Worm (Caenorhabditis elegans): Measurements from ENCODE around the gene rgs-1.
"Not testable (repeated sequence)": the region's sequence is repeated elsewhere in the genome, so short reads cannot be mapped to it uniquely, and the experiment has no call there.

The rgs-1 gene

ce11 chrIII:10050321-10050720 lies 34.0 kb upstream of the rgs-1 start, which contains the start of gene T16G12.3:
T16G12.3 (plus strand) TSS chrIII:10050621.
- TF ChIP-seq ama-1 (optimal IDR thresholded peaks at IDR 0.05); ceh-13 (GFP tag; optimal IDR thresholded peaks at IDR 0.05); scrt-1 (GFP tag; IDR thresholded peaks at IDR 0.05): not testable (repeated sequence)

ce11 chrIII:10049682-10050081 lies 33.3 kb upstream of the rgs-1 start, which contains the start of gene T16G12.1:
T16G12.1 (minus strand) TSS chrIII:10049857.
- TF ChIP-seq F13C5.2 (tag; optimal IDR thresholded peaks at IDR 0.05), result no peak
- no peak for TF ChIP-seq ama-1 (optimal IDR thresholded peaks at IDR 0.05)
- TF ChIP-seq ets-7 (tag; optimal IDR thresholded peaks at IDR 0.05), result no peak
- no peak for TF ChIP-seq B0310.2 (tag; optimal IDR thresholded peaks at IDR 0.05)
- TF ChIP-seq ceh-13 (GFP tag; optimal IDR thresholded peaks at IDR 0.05), result no peak
- no peak for TF ChIP-seq tbx-11 (GFP tag; IDR thresholded peaks at IDR 0.05)
- TF ChIP-seq hnd-1 (tag; optimal IDR thresholded peaks at IDR 0.05), result no peak

ce11 chrIII:10040013-10040412 lies 23.7 kb upstream of the rgs-1 start, which contains the start of gene T16G12.7:
T16G12.7 (minus strand) TSS chrIII:10040113.
- no peak for TF ChIP-seq ama-1 (optimal IDR thresholded peaks at IDR 0.05)

ce11 chrIII:10037150-10037549 lies 20.8 kb upstream of the rgs-1 start, which contains the start of gene M04D8.7:
M04D8.7 (plus strand) TSS chrIII:10037450.
- TF ChIP-seq sea-1 (GFP tag; conservative IDR thresholded peaks at IDR 0.05) (no peak), ama-1 (optimal IDR thresholded peaks at IDR 0.05) (no peak), aly-1 (tag; optimal IDR thresholded peaks at IDR 0.05) (no peak), flt-1 (GFP tag; IDR thresholded peaks at IDR 0.05) (no peak), tra-4 (tag; optimal IDR thresholded peaks at IDR 0.05) (no peak), pes-1 (GFP tag; IDR thresholded peaks at IDR 0.05) (no peak), tbx-11 (GFP tag; IDR thresholded peaks at IDR 0.05) (no peak), ceh-36 (tag; optimal IDR thresholded peaks at IDR 0.05) (no peak), hmbx-1 (tag; optimal IDR thresholded peaks at IDR 0.05) (no peak), tbx-37 (GFP tag; conservative IDR thresholded peaks at IDR 0.05) (no peak)

ce11 chrIII:10035783-10036182 lies 19.4 kb upstream of the rgs-1 start, which contains the start of gene xbx-3:
xbx-3 (plus strand) TSS chrIII:10035945.
- no peak for TF ChIP-seq ets-7 (tag; optimal IDR thresholded peaks at IDR 0.05)
- no peak for TF ChIP-seq pes-1 (GFP tag; IDR thresholded peaks at IDR 0.05)
- no peak for TF ChIP-seq hmg-4 (GFP tag; optimal IDR thresholded peaks at IDR 0.05)
- no peak for TF ChIP-seq sea-1 (GFP tag; conservative IDR thresholded peaks at IDR 0.05)
- no peak for TF ChIP-seq scrt-1 (GFP tag; IDR thresholded peaks at IDR 0.05)

- TF ChIP-seq hnd-1 (tag; optimal IDR thresholded peaks at IDR 0.05) (no peak), hmg-4 (GFP tag; optimal IDR thresholded peaks at IDR 0.05) (no peak), tra-4 (tag; optimal IDR thresholded peaks at IDR 0.05) (no peak), ceh-36 (tag; optimal IDR thresholded peaks at IDR 0.05) (no peak), tbx-37 (GFP tag; conservative IDR thresholded peaks at IDR 0.05) (no peak), ceh-13 (GFP tag; optimal IDR thresholded peaks at IDR 0.05) (no peak), F13C5.2 (tag; optimal IDR thresholded peaks at IDR 0.05) (no peak), B0310.2 (tag; optimal IDR thresholded peaks at IDR 0.05) (no peak), hmbx-1 (tag; optimal IDR thresholded peaks at IDR 0.05) (no peak), scrt-1 (GFP tag; IDR thresholded peaks at IDR 0.05) (no peak), aly-1 (tag; optimal IDR thresholded peaks at IDR 0.05) (no peak), pes-1 (GFP tag; IDR thresholded peaks at IDR 0.05) (no peak), ets-7 (tag; optimal IDR thresholded peaks at IDR 0.05) (no peak), ama-1 (optimal IDR thresholded peaks at IDR 0.05) (no peak), tbx-11 (GFP tag; IDR thresholded peaks at IDR 0.05) (no peak), sea-1 (GFP tag; conservative IDR thresholded peaks at IDR 0.05) (no peak), flt-1 (GFP tag; IDR thresholded peaks at IDR 0.05) (no peak)
Observed at ce11 chrIII:10033881-10034280, 17.5 kb upstream of the rgs-1 start, which contains the start of gene M04D8.8. M04D8.8 (plus strand) TSS chrIII:10034181.

ce11 chrIII:10033213-10033612 lies 16.9 kb upstream of the rgs-1 start, which contains the start of gene M04D8.5:
M04D8.5 (minus strand) TSS chrIII:10033313.
- no peak for TF ChIP-seq ets-7 (tag; optimal IDR thresholded peaks at IDR 0.05)
- TF ChIP-seq flt-1 (GFP tag; IDR thresholded peaks at IDR 0.05), result no peak
- no peak for TF ChIP-seq hmg-4 (GFP tag; optimal IDR thresholded peaks at IDR 0.05)
- TF ChIP-seq F13C5.2 (tag; optimal IDR thresholded peaks at IDR 0.05), result no peak
- no peak for TF ChIP-seq pes-1 (GFP tag; IDR thresholded peaks at IDR 0.05)
- TF ChIP-seq ceh-13 (GFP tag; optimal IDR thresholded peaks at IDR 0.05), result no peak
- no peak for TF ChIP-seq tra-4 (tag; optimal IDR thresholded peaks at IDR 0.05)
- no peak for TF ChIP-seq tbx-11 (GFP tag; IDR thresholded peaks at IDR 0.05)
- no peak for TF ChIP-seq B0310.2 (tag; optimal IDR thresholded peaks at IDR 0.05)
- no peak for TF ChIP-seq scrt-1 (GFP tag; IDR thresholded peaks at IDR 0.05)
- TF ChIP-seq hnd-1 (tag; optimal IDR thresholded peaks at IDR 0.05), result no peak
- no peak for TF ChIP-seq sea-1 (GFP tag; conservative IDR thresholded peaks at IDR 0.05)
- no peak for TF ChIP-seq hmbx-1 (tag; optimal IDR thresholded peaks at IDR 0.05)
- no peak for TF ChIP-seq ama-1 (optimal IDR thresholded peaks at IDR 0.05)
- TF ChIP-seq tbx-37 (GFP tag; conservative IDR thresholded peaks at IDR 0.05), result no peak
- no peak for TF ChIP-seq aly-1 (tag; optimal IDR thresholded peaks at IDR 0.05)
- no peak for TF ChIP-seq ceh-36 (tag; optimal IDR thresholded peaks at IDR 0.05)

- TF ChIP-seq flt-1 (GFP tag; IDR thresholded peaks at IDR 0.05) (no peak), ceh-36 (tag; optimal IDR thresholded peaks at IDR 0.05) (no peak), aly-1 (tag; optimal IDR thresholded peaks at IDR 0.05) (no peak), tra-4 (tag; optimal IDR thresholded peaks at IDR 0.05) (no peak), sea-1 (GFP tag; conservative IDR thresholded peaks at IDR 0.05) (no peak), B0310.2 (tag; optimal IDR thresholded peaks at IDR 0.05) (no peak)
Observed at ce11 chrIII:10030549-10030948, 14.2 kb upstream of the rgs-1 start, which contains the start of gene M04D8.4. M04D8.4 (minus strand) TSS chrIII:10030649.

All from whole organism, early embryonic.